Fruit fly (Drosophila melanogaster) whole organism, embryonic: ENCODE data around the gene CG32425.

ENCODE experiments used
- ATbp ChIP-seq: fragments of 200-800 bp; sonication (Bioruptor generic); optimal IDR thresholded peaks from 2 replicates; lab custom pipeline; 2017; ENCODE audit warnings: missing biosample characterization, mild to moderate bottlenecking, missing genetic modification characterization, missing genetic modification reagents
- BEAF-32 ChIP-seq: fragments of 200-800 bp; sonication (Bioruptor generic); optimal IDR thresholded peaks from 3 replicates; lab custom pipeline; 2017; ENCODE audit warnings: missing biosample characterization, missing genetic modification characterization, mild to moderate bottlenecking, moderate library complexity, missing genetic modification reagents
- CG10147 ChIP-seq: fragments of 200-800 bp; sonication (Bioruptor generic); optimal IDR thresholded peaks from 2 replicates; lab custom pipeline; 2019; ENCODE audit warnings: missing biosample characterization, mild to moderate bottlenecking, missing genetic modification characterization, moderate library complexity
- CG10267 ChIP-seq: fragments of 200-800 bp; sonication (Bioruptor generic); optimal IDR thresholded peaks from 2 replicates; lab custom pipeline; 2018; ENCODE audit warnings: missing biosample characterization, mild to moderate bottlenecking, missing genetic modification characterization, moderate library complexity
- CG10543 ChIP-seq: fragments of 200-800 bp; sonication (Bioruptor generic); optimal IDR thresholded peaks from 3 replicates; lab custom pipeline; 2017; ENCODE audit warnings: missing biosample characterization, mild to moderate bottlenecking, missing genetic modification characterization, moderate library complexity
- CG11504 ChIP-seq: fragments of 200-800 bp; sonication (Bioruptor generic); optimal IDR thresholded peaks from 3 replicates; lab custom pipeline; 2019; ENCODE audit warnings: missing biosample characterization, mild to moderate bottlenecking, missing genetic modification characterization, moderate library complexity
- CG13624 ChIP-seq: fragments of 200-800 bp; sonication (Bioruptor generic); optimal IDR thresholded peaks from 2 replicates; lab custom pipeline; 2016; ENCODE audit warnings: missing biosample characterization, missing genetic modification characterization
- CG13894 ChIP-seq: fragments of 200-800 bp; sonication (Bioruptor generic); optimal IDR thresholded peaks from 3 replicates; lab custom pipeline; 2018; ENCODE audit warnings: missing biosample characterization, mild to moderate bottlenecking, missing genetic modification characterization, moderate library complexity
- CG14710 ChIP-seq: fragments of 200-800 bp; sonication (Bioruptor generic); optimal IDR thresholded peaks from 3 replicates; lab custom pipeline; 2019; ENCODE audit warnings: missing biosample characterization, mild to moderate bottlenecking, missing genetic modification characterization, moderate library complexity
- CG15514 ChIP-seq: fragments of 200-800 bp; sonication (Bioruptor generic); optimal IDR thresholded peaks from 3 replicates; lab custom pipeline; 2017; ENCODE audit warnings: missing biosample characterization, missing genetic modification characterization, mild to moderate bottlenecking, moderate library complexity, missing genetic modification reagents
- CG1603 ChIP-seq: fragments of 200-800 bp; sonication (Bioruptor generic); optimal IDR thresholded peaks from 2 replicates; lab custom pipeline; 2019; ENCODE audit warnings: missing biosample characterization, mild to moderate bottlenecking, missing genetic modification characterization, moderate library complexity
- CG18619 ChIP-seq: fragments of 200-800 bp; sonication (Bioruptor generic); optimal IDR thresholded peaks from 3 replicates; lab custom pipeline; 2017; ENCODE audit warnings: missing biosample characterization, mild to moderate bottlenecking, missing genetic modification characterization
- CG31388 ChIP-seq: fragments of 200-800 bp; sonication (Bioruptor generic); optimal IDR thresholded peaks from 2 replicates; lab custom pipeline; 2016; ENCODE audit warnings: missing biosample characterization, missing genetic modification characterization
- CG33557 ChIP-seq: fragments of 200-800 bp; sonication (Bioruptor generic); optimal IDR thresholded peaks from 2 replicates; lab custom pipeline; 2019; ENCODE audit warnings: missing biosample characterization, mild to moderate bottlenecking, missing genetic modification characterization, moderate library complexity
- CG34376 ChIP-seq: fragments of 200-800 bp; sonication (Bioruptor generic); optimal IDR thresholded peaks from 2 replicates; lab custom pipeline; 2018; ENCODE audit warnings: missing biosample characterization, mild to moderate bottlenecking, missing genetic modification characterization
- CG3847 ChIP-seq: fragments of 200-800 bp; sonication (Bioruptor generic); IDR thresholded peaks from 2 replicates; pipeline ENCODE4 v1.3.6; 2022; ENCODE audit warnings: missing biosample characterization, missing genetic modification characterization
- CG4360 ChIP-seq: fragments of 200-800 bp; sonication (Bioruptor generic); IDR thresholded peaks from 2 replicates; pipeline ENCODE4 v1.3.6; 2022; ENCODE audit warnings: missing biosample characterization, missing genetic modification characterization
- CG8924 ChIP-seq: fragments of 200-800 bp; optimal IDR thresholded peaks from 3 replicates; lab custom pipeline; 2019; ENCODE audit warnings: missing biosample characterization, mild to moderate bottlenecking, missing genetic modification characterization, moderate library complexity
- D ChIP-seq, 2 experiments: fragments of 200-800 bp in 1 of 2; fragments of >200 bp in 1 of 2; sonication (Bioruptor generic) in 1 of 2; optimal IDR thresholded peaks; 2 replicates in 1 of 2; 3 replicates in 1 of 2; lab custom pipeline; 2017; ENCODE audit warnings: mild to moderate bottlenecking in 1 of 2, missing biosample characterization in 1 of 2, missing genetic modification characterization in 1 of 2, missing genetic modification reagents in 1 of 2
- Deaf1 ChIP-seq: fragments of 200-800 bp; optimal IDR thresholded peaks from 3 replicates; lab custom pipeline; 2019; ENCODE audit warnings: missing biosample characterization, mild to moderate bottlenecking, missing genetic modification characterization, moderate library complexity
- E2f1 ChIP-seq: fragments of 200-800 bp; sonication (Bioruptor generic); IDR thresholded peaks from 2 replicates; pipeline ENCODE4 v1.3.6; 2022; ENCODE audit warnings: missing biosample characterization, missing genetic modification characterization
- Eip74EF ChIP-seq, 2 experiments: fragments of 200-800 bp in 1 of 2; fragments of >200 bp in 1 of 2; sonication (Bioruptor generic) in 1 of 2; optimal IDR thresholded peaks; 2 replicates each; lab custom pipeline; 2017 to 2019; ENCODE audit warnings: missing biosample characterization in 2 of 2, missing genetic modification characterization in 2 of 2, mild to moderate bottlenecking in 1 of 2, moderate library complexity in 1 of 2
- Fer1 ChIP-seq: fragments of 200-800 bp; sonication (Bioruptor generic); optimal IDR thresholded peaks from 2 replicates; lab custom pipeline; 2017; ENCODE audit warnings: missing biosample characterization, mild to moderate bottlenecking, missing genetic modification characterization
- HLHmδ ChIP-seq: fragments of 200-800 bp; sonication (Bioruptor generic); optimal IDR thresholded peaks from 2 replicates; lab custom pipeline; 2018; ENCODE audit warnings: missing biosample characterization, mild to moderate bottlenecking, missing genetic modification characterization, moderate library complexity
- HmgZ ChIP-seq: fragments of 200-800 bp; sonication (Bioruptor generic); optimal IDR thresholded peaks from 2 replicates; lab custom pipeline; 2018; ENCODE audit warnings: missing biosample characterization, mild to moderate bottlenecking, missing genetic modification characterization
- Jarid2 ChIP-seq: fragments of 200-800 bp; sonication (Bioruptor generic); optimal IDR thresholded peaks from 3 replicates; lab custom pipeline; 2017; ENCODE audit warnings: mild to moderate bottlenecking, missing biosample characterization, missing genetic modification reagents, missing genetic modification characterization
- Lhr ChIP-seq: fragments of 200-800 bp; sonication (Bioruptor generic); optimal IDR thresholded peaks from 3 replicates; lab custom pipeline; 2017; ENCODE audit warnings: mild to moderate bottlenecking, missing biosample characterization, missing genetic modification reagents, missing genetic modification characterization
- NC2β ChIP-seq: fragments of 200-800 bp; sonication (Bioruptor generic); optimal IDR thresholded peaks from 2 replicates; lab custom pipeline; 2016; ENCODE audit warnings: missing biosample characterization, missing genetic modification characterization
- YL-1 ChIP-seq: fragments of 200-800 bp; sonication (Bioruptor generic); optimal IDR thresholded peaks from 3 replicates; lab custom pipeline; 2017; ENCODE audit warnings: missing biosample characterization, mild to moderate bottlenecking, missing genetic modification characterization
- bbx ChIP-seq: fragments of 200-800 bp; sonication (Bioruptor generic); IDR thresholded peaks from 2 replicates; pipeline ENCODE4 v1.3.6; 2022; ENCODE audit warnings: missing biosample characterization, missing genetic modification characterization; ENCODE audit not compliant: partially characterized antibody
- cg ChIP-seq: fragments of 200-800 bp; sonication (Bioruptor generic); optimal IDR thresholded peaks from 3 replicates; lab custom pipeline; 2019; ENCODE audit warnings: missing biosample characterization, mild to moderate bottlenecking, missing genetic modification characterization, moderate library complexity
- chm ChIP-seq: fragments of 200-800 bp; sonication (Bioruptor generic); IDR thresholded peaks from 2 replicates; pipeline ENCODE4 v1.3.6; 2022; ENCODE audit warnings: missing biosample characterization, missing genetic modification characterization
- dan ChIP-seq: fragments of 200-800 bp; sonication (Bioruptor generic); IDR thresholded peaks from 2 replicates; pipeline ENCODE4 v1.3.6; 2022; ENCODE audit warnings: missing biosample characterization, missing genetic modification characterization
- dmrt99B ChIP-seq: fragments of 200-800 bp; sonication (Bioruptor generic); optimal IDR thresholded peaks from 2 replicates; lab custom pipeline; 2018; ENCODE audit warnings: missing biosample characterization, mild to moderate bottlenecking, missing genetic modification characterization, moderate library complexity
- eve ChIP-seq, 2 experiments: fragments of >200 bp; optimal IDR thresholded peaks; 2 replicates each; lab custom pipeline; 2017; ENCODE audit warnings: missing biosample characterization in 2 of 2, missing genetic modification characterization in 2 of 2
- gfzf ChIP-seq: fragments of 200-800 bp; sonication (Bioruptor generic); optimal IDR thresholded peaks from 2 replicates; lab custom pipeline; 2016; ENCODE audit warnings: missing biosample characterization, mild to moderate bottlenecking, missing genetic modification characterization, moderate library complexity
- hkb ChIP-seq, 2 experiments: fragments of 200-800 bp in 1 of 2; fragments of >200 bp in 1 of 2; sonication (Bioruptor generic) in 1 of 2; IDR thresholded peaks in 1 of 2; optimal IDR thresholded peaks in 1 of 2; 2 replicates each; pipeline versions ENCODE4 v1.3.6 to Lab custom; 2017 to 2022; ENCODE audit warnings: missing biosample characterization in 1 of 2, missing genetic modification characterization in 1 of 2
- ken ChIP-seq: fragments of 200-800 bp; sonication (Bioruptor generic); IDR thresholded peaks from 3 replicates; pipeline ENCODE4 v1.3.6; 2022; ENCODE audit warnings: missing biosample characterization, missing genetic modification characterization
- klu ChIP-seq: fragments of 200-800 bp; sonication (Bioruptor generic); IDR thresholded peaks from 2 replicates; pipeline ENCODE4 v1.3.6; 2022; ENCODE audit warnings: missing biosample characterization, missing genetic modification characterization
- nom ChIP-seq: fragments of 200-800 bp; sonication (Bioruptor generic); optimal IDR thresholded peaks from 2 replicates; lab custom pipeline; 2017; ENCODE audit warnings: missing biosample characterization, missing genetic modification characterization, mild to moderate bottlenecking, moderate library complexity, missing genetic modification reagents
- oc ChIP-seq: fragments of 200-800 bp; sonication (Bioruptor generic); optimal IDR thresholded peaks from 2 replicates; lab custom pipeline; 2018; ENCODE audit warnings: missing biosample characterization, mild to moderate bottlenecking, missing genetic modification characterization, moderate library complexity
- psq ChIP-seq: fragments of 200-800 bp; sonication (Bioruptor generic); optimal IDR thresholded peaks from 2 replicates; lab custom pipeline; 2017; ENCODE audit warnings: missing biosample characterization, missing genetic modification characterization
- sens ChIP-seq: fragments of 200-800 bp; sonication (Bioruptor generic); peaks from one replicate; lab custom pipeline; 2016; ENCODE audit warnings: missing biosample characterization, missing genetic modification characterization
- sqz ChIP-seq: fragments of 200-800 bp; sonication (Bioruptor generic); optimal IDR thresholded peaks from 3 replicates; lab custom pipeline; 2018; ENCODE audit warnings: missing biosample characterization, mild to moderate bottlenecking, missing genetic modification characterization
- stwl ChIP-seq: fragments of 200-800 bp; sonication (Bioruptor generic); optimal IDR thresholded peaks from 3 replicates; lab custom pipeline; 2018; ENCODE audit warnings: missing biosample characterization, mild to moderate bottlenecking, missing genetic modification characterization, moderate library complexity
- vvl ChIP-seq: fragments of 200-800 bp; sonication (Bioruptor generic); IDR thresholded peaks from 2 replicates; pipeline ENCODE4 v1.3.6; 2022; ENCODE audit warnings: missing biosample characterization, missing genetic modification characterization

CG32425 gene

dm6 chr3L:20518805-20519503 lies 21.8 kb downstream of the CG32425 start, which contains the start of gene BNIP3 (continued):
- TF ChIP-seq Deaf1 (tag; lab: Kevin White, UChicago) (peak; percentile 66), stwl (tag; lab: Kevin White, UChicago) (peak; percentile 55), CG31388 (GFP tag; lab: Kevin White, UChicago) (no peak), gfzf (GFP tag; lab: Kevin White, UChicago) (peak; percentile 82), CG10267 (tag; lab: Kevin White, UChicago) (peak; percentile 27), klu (no peak), CG13624 (peak; percentile 95), CG34376 (peak; percentile 59), psq (GFP tag; lab: Kevin White, UChicago) (peak; percentile 58), oc (tag; lab: Kevin White, UChicago) (peak; percentile 26), CG10147 (peak; percentile 51), E2f1 (GFP tag; lab: Robert Waterston, UW) (0 out of 2 replicates have a peak, but pooled peaks have one; percentile 17), bbx (peak; percentile 58), Eip74EF (GFP tag; optimal IDR thresholded peaks at IDR 0.05; lab: Kevin White, UChicago) (peak in 1 of 2 experiments; percentile 21), dan (GFP tag; lab: Robert Waterston, UW) (no peak), chm (peak; percentile 11; the same call in 1 of the 2 replicates), YL-1 (GFP tag; lab: Kevin White, UChicago) (peak; percentile 93), NC2β (GFP tag; lab: Kevin White, UChicago) (no peak), Fer1 (GFP tag; lab: Kevin White, UChicago) (peak; percentile 6), Lhr (peak; percentile 38), Jarid2 (GFP tag; lab: Kevin White, UChicago) (peak; percentile 24), sqz (GFP tag; lab: Kevin White, UChicago) (peak; percentile 69), ken (GFP tag; lab: Robert Waterston, UW) (no peak), CG14710 (tag; lab: Kevin White, UChicago) (peak; percentile 34), CG4360 (GFP tag; lab: Robert Waterston, UW) (peak; percentile 72), vvl (0 out of 2 replicates have a peak, but pooled peaks have one; percentile 22), BEAF-32 (GFP tag; lab: Kevin White, UChicago) (peak; percentile 40), cg (peak; percentile 77), CG33557 (GFP tag; lab: Kevin White, UChicago) (no peak), HmgZ (tag; lab: Kevin White, UChicago) (peak; percentile 47), CG3847 (peak; percentile 35; the same call in 1 of the 2 replicates), CG15514 (GFP tag; lab: Kevin White, UChicago) (peak; percentile 30), CG1603 (tag; lab: Kevin White, UChicago) (peak; percentile 61), nom (GFP tag; lab: Kevin White, UChicago) (peak; percentile 20), CG8924 (tag; lab: Kevin White, UChicago) (peak; percentile 63), D (optimal IDR thresholded peaks at IDR 0.05; lab: Kevin White, UChicago) (peak; percentile 44), D (GFP tag; optimal IDR thresholded peaks at IDR 0.05; lab: Kevin White, UChicago) (no peak), ATbp (GFP tag; lab: Kevin White, UChicago) (no peak), hkb (optimal IDR thresholded peaks at IDR 0.05; lab: Kevin White, UChicago) (peak; percentile 34), hkb (GFP tag; IDR thresholded peaks at IDR 0.05; lab: Robert Waterston, UW) (no peak), dmrt99B (tag; lab: Kevin White, UChicago) (peak; percentile 13), CG13894 (tag; lab: Kevin White, UChicago) (peak; percentile 50), CG18619 (GFP tag; lab: Kevin White, UChicago) (peak; percentile 27), sens (GFP tag; lab: Kevin White, UChicago) (peak; percentile 46), HLHmδ (GFP tag; lab: Kevin White, UChicago) (peak; percentile 40), eve (GFP tag; optimal IDR thresholded peaks at IDR 0.05; lab: Kevin White, UChicago) (peak in 1 of 2 experiments; percentile 68), CG10543 (GFP tag; lab: Kevin White, UChicago) (peak; percentile 68), CG11504 (tag; lab: Kevin White, UChicago) (peak; percentile 46)
